Fruit fly (Drosophila melanogaster) ovary, adult (tissue): ENCODE data around the gene Cpr78Cb.

ENCODE experiments used
- CG17801 ChIP-seq: fragments of 200-800 bp; optimal IDR thresholded peaks from 2 replicates; lab custom pipeline; 2019; ENCODE audit warnings: missing biosample characterization, mild to moderate bottlenecking, missing genetic modification characterization, moderate library complexity; ENCODE audit not compliant: partially characterized antibody

Gene Cpr78Cb

dm6 chr3L:21294202-21294601 is at the start of gene Cpr78Cb:
Gene Cpr78Cb (plus strand): TSS chr3L:21294492.
- TF ChIP-seq CG17801: no peak

- TF ChIP-seq CG17801: no peak
These were observed 42.9 kb upstream of the Cpr78Cb start for dm6 chr3L:21251381-21251780.

dm6 chr3L:21252525-21252924 is 41.8 kb upstream of the Cpr78Cb start:
- no peak for TF ChIP-seq CG17801

dm6 chr3L:21252932-21253760 is 41.1 kb upstream of the Cpr78Cb start:
- no peak for TF ChIP-seq CG17801

dm6 chr3L:21253761-21254523 is 40.4 kb upstream of the Cpr78Cb start:
- TF ChIP-seq CG17801: no peak

- no peak for TF ChIP-seq CG17801
These were observed 39.7 kb upstream of the Cpr78Cb start for dm6 chr3L:21254524-21254972.

- TF ChIP-seq CG17801: no peak
These were observed 37.9 kb upstream of the Cpr78Cb start for dm6 chr3L:21256062-21257023.

- no peak for TF ChIP-seq CG17801
These were observed 36.6 kb upstream of the Cpr78Cb start, which contains the start of gene CG43218 for dm6 chr3L:21257731-21258130. Gene CG43218 (plus strand): TSS chr3L:21258020.

dm6 chr3L:21259257-21259656 is 35.0 kb upstream of the Cpr78Cb start:
- TF ChIP-seq CG17801: no peak

- TF ChIP-seq CG17801: peak; percentile 37
These were observed 32.7 kb upstream of the Cpr78Cb start for dm6 chr3L:21261403-21262164.

dm6 chr3L:21262426-21262825 is 31.9 kb upstream of the Cpr78Cb start:
- TF ChIP-seq CG17801: no peak

- TF ChIP-seq CG17801: no peak
These were observed 28.1 kb upstream of the Cpr78Cb start for dm6 chr3L:21266101-21266656.

dm6 chr3L:21267862-21268385 is 26.4 kb upstream of the Cpr78Cb start, which contains the start of gene CG9391:
Gene CG9391 (minus strand): TSS chr3L:21268335.
- no peak for TF ChIP-seq CG17801

- TF ChIP-seq CG17801: no peak
These were observed 23.8 kb upstream of the Cpr78Cb start, which contains the start of gene CG9389 for dm6 chr3L:21270480-21270879. Gene CG9389 (minus strand): TSS chr3L:21270580.

- TF ChIP-seq CG17801: no peak
These were observed 20.8 kb upstream of the Cpr78Cb start for dm6 chr3L:21273504-21273903.
